Worm (Caenorhabditis elegans): ENCODE measurements around the gene str-243.

ce11 chrV:1572585-1572984, 50.0 kb downstream of the str-243 start:
- no peak for TF ChIP-seq snpc-4 (tag; optimal IDR thresholded peaks at IDR 0.05)
- no peak for TF ChIP-seq nhr-12 (tag; optimal IDR thresholded peaks at IDR 0.05)

Measured in whole organism, mixed stage, embryonic.